Worm (Caenorhabditis elegans) whole organism, L2 larva: Measurements from ENCODE around the gene ZC262.2.
A peak's percentile ranks its signal among the peaks of the same experiment; 100 is the strongest.

Source experiments
- C34F6.9 ChIP-seq: fragments of 150-350 bp; optimal IDR thresholded peaks from 2 replicates; lab custom pipeline; 2014; ENCODE audit warnings: missing biosample characterization, missing genetic modification characterization
- F13H6.1 ChIP-seq: sonication (generic microtip); optimal IDR thresholded peaks from 2 replicates; lab custom pipeline; 2016; ENCODE audit warnings: missing genetic modification characterization, missing compliant biosample characterization
- R02D3.7 ChIP-seq: fragments of 150-350 bp; optimal IDR thresholded peaks from 2 replicates; lab custom pipeline; 2014; ENCODE audit warnings: missing biosample characterization, missing genetic modification characterization
- aly-2 ChIP-seq: fragments of 150-350 bp; optimal IDR thresholded peaks from 2 replicates; lab custom pipeline; 2014; ENCODE audit warnings: missing biosample characterization, missing genetic modification characterization
- ama-1 ChIP-seq: fragments of 150-350 bp; optimal IDR thresholded peaks from 2 replicates; lab custom pipeline; 2018; ENCODE audit warnings: inconsistent platforms
- blmp-1 ChIP-seq: sonication (generic microtip); optimal IDR thresholded peaks from 2 replicates; lab custom pipeline; 2017; ENCODE audit warnings: missing genetic modification characterization, mild to moderate bottlenecking, missing compliant biosample characterization, antibody characterized with exemption, moderate library complexity; ENCODE audit not compliant: insufficient read depth
- ceh-16 ChIP-seq: fragments of 150-350 bp; optimal IDR thresholded peaks from 2 replicates; lab custom pipeline; 2014; ENCODE audit warnings: missing biosample characterization, missing genetic modification characterization
- crh-2 ChIP-seq: sonication (generic microtip); optimal IDR thresholded peaks from 2 replicates; lab custom pipeline; 2017; ENCODE audit warnings: missing biosample characterization, missing genetic modification characterization
- dmd-4 ChIP-seq: sonication (generic microtip); optimal IDR thresholded peaks from 2 replicates; lab custom pipeline; 2017; ENCODE audit warnings: missing biosample characterization, missing genetic modification characterization
- elt-1 ChIP-seq: fragments of 150-350 bp; optimal IDR thresholded peaks from 2 replicates; lab custom pipeline; 2014; ENCODE audit warnings: missing biosample characterization, missing genetic modification characterization
- fos-1 ChIP-seq: fragments of 150-350 bp; optimal IDR thresholded peaks from 2 replicates; lab custom pipeline; 2014; ENCODE audit warnings: missing biosample characterization, missing genetic modification characterization
- gmeb-1 ChIP-seq: fragments of 150-350 bp; optimal IDR thresholded peaks from 2 replicates; lab custom pipeline; 2014; ENCODE audit warnings: missing biosample characterization, missing genetic modification characterization
- lin-11 ChIP-seq: fragments of 150-350 bp; sonication (generic microtip); optimal IDR thresholded peaks from 2 replicates; lab custom pipeline; 2014; ENCODE audit warnings: missing biosample characterization, missing genetic modification characterization, inconsistent platforms, mixed read lengths
- lin-13 ChIP-seq: fragments of 150-350 bp; optimal IDR thresholded peaks from 2 replicates; lab custom pipeline; 2014; ENCODE audit warnings: missing biosample characterization, missing genetic modification reagents, missing genetic modification characterization
- lin-39 ChIP-seq: fragments of 150-350 bp; optimal IDR thresholded peaks from 2 replicates; lab custom pipeline; 2014; ENCODE audit warnings: missing biosample characterization, missing genetic modification reagents, missing genetic modification characterization
- lsy-2 ChIP-seq, 2 experiments: fragments of 150-350 bp in 1 of 2; sonication (generic microtip) in 1 of 2; optimal IDR thresholded peaks; 2 replicates each; lab custom pipeline; 2014 to 2017; ENCODE audit warnings: missing biosample characterization in 2 of 2, missing genetic modification characterization in 2 of 2
- mab-5 ChIP-seq: fragments of 150-350 bp; optimal IDR thresholded peaks from 2 replicates; lab custom pipeline; 2014; ENCODE audit warnings: missing biosample characterization, missing genetic modification characterization
- mdl-1 ChIP-seq, 2 experiments: fragments of 150-350 bp in 1 of 2; sonication (generic microtip) in 1 of 2; optimal IDR thresholded peaks; 2 replicates each; lab custom pipeline; 2017; ENCODE audit warnings: missing biosample characterization in 2 of 2, missing genetic modification characterization in 2 of 2
- nhr-10 ChIP-seq: sonication (generic microtip); optimal IDR thresholded peaks from 2 replicates; lab custom pipeline; 2017; ENCODE audit warnings: missing biosample characterization, missing genetic modification characterization
- nhr-12 ChIP-seq: fragments of 150-350 bp; optimal IDR thresholded peaks from 2 replicates; lab custom pipeline; 2014; ENCODE audit warnings: missing biosample characterization, missing genetic modification characterization
- nhr-129 ChIP-seq: fragments of 150-350 bp; optimal IDR thresholded peaks from 2 replicates; lab custom pipeline; 2014; ENCODE audit warnings: missing biosample characterization, missing genetic modification characterization
- nhr-21 ChIP-seq: fragments of 150-350 bp; optimal IDR thresholded peaks from 2 replicates; lab custom pipeline; 2014; ENCODE audit warnings: missing biosample characterization, missing genetic modification characterization
- nhr-237 ChIP-seq: fragments of 150-350 bp; optimal IDR thresholded peaks from 2 replicates; lab custom pipeline; 2014; ENCODE audit warnings: missing biosample characterization, missing genetic modification characterization
- nhr-25 ChIP-seq: fragments of 150-350 bp; sonication (generic microtip); optimal IDR thresholded peaks from 3 replicates; lab custom pipeline; 2014; ENCODE audit warnings: missing biosample characterization, missing genetic modification characterization
- nhr-6 ChIP-seq: fragments of 150-350 bp; optimal IDR thresholded peaks from 2 replicates; lab custom pipeline; 2014; ENCODE audit warnings: missing biosample characterization, missing genetic modification characterization
- peb-1 ChIP-seq: fragments of 150-350 bp; optimal IDR thresholded peaks from 2 replicates; lab custom pipeline; 2014; ENCODE audit warnings: missing biosample characterization, missing genetic modification characterization
- sem-4 ChIP-seq: fragments of 150-350 bp; optimal IDR thresholded peaks from 2 replicates; lab custom pipeline; 2014; ENCODE audit warnings: missing biosample characterization, missing genetic modification reagents, missing genetic modification characterization
- skn-1 ChIP-seq: sonication (generic microtip); optimal IDR thresholded peaks from 2 replicates; lab custom pipeline; 2017; ENCODE audit warnings: missing biosample characterization, missing genetic modification characterization
- sma-3 ChIP-seq: sonication (generic microtip); optimal IDR thresholded peaks from 2 replicates; lab custom pipeline; 2016; ENCODE audit warnings: missing genetic modification reagents, missing genetic modification characterization, missing compliant biosample characterization
- sma-9 ChIP-seq, 2 experiments: fragments of 150-350 bp in 1 of 2; sonication (generic microtip) in 1 of 2; optimal IDR thresholded peaks; 2 replicates each; lab custom pipeline; 2014 to 2016; ENCODE audit warnings: missing genetic modification characterization in 2 of 2, mild to moderate bottlenecking in 1 of 2, missing biosample characterization in 1 of 2, missing compliant biosample characterization in 1 of 2, missing genetic modification reagents in 1 of 2, moderate library complexity in 1 of 2
- snpc-4 ChIP-seq: fragments of 150-350 bp; optimal IDR thresholded peaks from 2 replicates; lab custom pipeline; 2014; ENCODE audit warnings: missing biosample characterization, missing genetic modification characterization
- unc-39 ChIP-seq: fragments of 150-350 bp; optimal IDR thresholded peaks from 2 replicates; lab custom pipeline; 2014; ENCODE audit warnings: missing biosample characterization, missing genetic modification characterization
- unc-55 ChIP-seq: fragments of 150-350 bp; sonication (generic microtip); optimal IDR thresholded peaks from 3 replicates; lab custom pipeline; 2014; ENCODE audit warnings: missing biosample characterization, missing genetic modification reagents, missing genetic modification characterization
- unc-62 ChIP-seq: fragments of 150-350 bp; optimal IDR thresholded peaks from 2 replicates; lab custom pipeline; 2014; ENCODE audit warnings: missing biosample characterization, missing genetic modification reagents, missing genetic modification characterization
- zag-1 ChIP-seq: fragments of 150-350 bp; optimal IDR thresholded peaks from 2 replicates; lab custom pipeline; 2014; ENCODE audit warnings: missing biosample characterization, missing genetic modification characterization
- ztf-1 ChIP-seq: fragments of 200-800 bp; sonication (Bioruptor generic); conservative IDR thresholded peaks from 2 replicates; pipeline ENCODE4 v1.3.6; 2022; ENCODE audit warnings: missing genetic modification characterization, missing compliant biosample characterization
- ztf-11 ChIP-seq: sonication (generic microtip); optimal IDR thresholded peaks from 2 replicates; lab custom pipeline; 2017; ENCODE audit warnings: missing biosample characterization, missing genetic modification characterization
- ztf-4 ChIP-seq: fragments of 150-350 bp; optimal IDR thresholded peaks from 2 replicates; lab custom pipeline; 2014; ENCODE audit warnings: missing biosample characterization, missing genetic modification characterization

ZC262.2 gene

DNA sequence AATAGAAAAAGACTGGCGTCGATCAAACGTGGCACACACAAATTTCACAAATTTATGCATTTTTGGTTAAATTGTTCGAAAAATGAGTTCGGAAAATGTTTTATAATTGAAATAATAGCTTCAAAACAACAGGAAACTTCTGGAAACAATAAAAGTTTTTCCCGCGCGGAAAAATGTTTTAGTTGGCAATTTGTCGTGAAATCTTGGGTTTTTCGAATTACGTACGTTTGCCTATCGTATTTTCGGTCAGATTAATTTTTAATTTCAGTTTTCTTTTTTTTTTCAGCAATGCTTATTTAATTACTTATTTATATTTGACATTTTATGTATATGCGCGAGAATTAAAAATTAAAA lies 23.6 kb downstream of the ZC262.2 start:
- TF ChIP-seq lin-11 (tag; lab: Kevin White, UChicago) (no peak), blmp-1 (tag; lab: Kevin White, UChicago) (no peak), nhr-6 (tag; lab: Kevin White, UChicago) (no peak), sma-9 (GFP tag; optimal IDR thresholded peaks at IDR 0.05; lab: Kevin White, UChicago) (no peak), sma-9 (tag; optimal IDR thresholded peaks at IDR 0.05; lab: Kevin White, UChicago) (no peak), mab-5 (tag; lab: Kevin White, UChicago) (no peak), snpc-4 (tag; lab: Kevin White, UChicago) (no peak), dmd-4 (tag; lab: Kevin White, UChicago) (no peak), nhr-12 (tag; lab: Kevin White, UChicago) (no peak), R02D3.7 (tag; lab: Kevin White, UChicago) (no peak), unc-62 (no peak), sem-4 (tag; lab: Kevin White, UChicago) (no peak), sma-3 (GFP tag; lab: Kevin White, UChicago) (no peak), zag-1 (tag; lab: Kevin White, UChicago) (no peak), nhr-10 (tag; lab: Kevin White, UChicago) (no peak), gmeb-1 (tag; lab: Kevin White, UChicago) (no peak), aly-2 (tag; lab: Kevin White, UChicago) (no peak), elt-1 (tag; lab: Kevin White, UChicago) (no peak)
- TF ChIP-seq, all 48 proteins: peak for 0

DNA sequence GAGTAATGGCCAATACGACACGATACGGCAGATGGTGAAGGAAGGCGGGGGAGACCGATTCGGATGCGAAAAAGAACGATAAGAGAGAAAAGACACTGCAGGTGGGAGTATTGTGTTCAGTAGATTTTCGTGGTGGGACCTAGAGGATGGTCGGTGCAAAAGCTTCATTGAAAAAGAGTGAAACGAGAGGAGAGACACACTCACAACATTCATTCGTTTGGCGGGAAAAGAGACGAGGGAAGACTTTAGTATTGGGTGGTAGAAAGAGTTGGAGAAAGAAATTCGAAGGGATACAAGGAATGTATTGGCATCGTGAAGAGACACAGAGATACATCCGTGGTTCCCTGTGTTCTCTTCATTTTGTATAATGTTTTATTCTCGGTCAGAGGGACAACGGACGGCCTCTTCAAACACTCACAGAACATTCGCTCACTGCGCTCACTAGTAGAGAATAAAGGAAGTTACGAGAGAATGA lies 24.6 kb downstream of the ZC262.2 start:
- TF ChIP-seq nhr-21 (tag; lab: Kevin White, UChicago) (peak; percentile 56), unc-55 (GFP tag; lab: Kevin White, UChicago) (peak; percentile 91), ztf-1 (GFP tag; lab: Robert Waterston, UW) (no peak), F13H6.1 (peak; percentile 85), skn-1 (tag; lab: Kevin White, UChicago) (peak; percentile 1), gmeb-1 (tag; lab: Kevin White, UChicago) (peak; percentile 31), snpc-4 (tag; lab: Kevin White, UChicago) (peak; percentile 70), R02D3.7 (tag; lab: Kevin White, UChicago) (no peak), crh-2 (peak; percentile 91), lsy-2 (tag; optimal IDR thresholded peaks at IDR 0.05; lab: Kevin White, UChicago) (peak; percentile 70 to 91), nhr-6 (tag; lab: Kevin White, UChicago) (peak; percentile 85), nhr-129 (tag; lab: Kevin White, UChicago) (peak; percentile 92), mdl-1 (tag; optimal IDR thresholded peaks at IDR 0.05; lab: Kevin White, UChicago) (peak in 1 of 2 experiments; percentile 57), sem-4 (tag; lab: Kevin White, UChicago) (peak; percentile 91), nhr-10 (tag; lab: Kevin White, UChicago) (no peak), lin-13 (peak; percentile 71), ztf-11 (tag; lab: Kevin White, UChicago) (no peak), sma-3 (GFP tag; lab: Kevin White, UChicago) (peak; percentile 66), unc-39 (tag; lab: Kevin White, UChicago) (no peak), ztf-4 (peak; percentile 75), blmp-1 (tag; lab: Kevin White, UChicago) (peak; percentile 48), mab-5 (tag; lab: Kevin White, UChicago) (peak; percentile 44), aly-2 (tag; lab: Kevin White, UChicago) (no peak), ama-1 (no peak), nhr-25 (tag; lab: Kevin White, UChicago) (peak; percentile 67), lin-39 (tag; lab: Kevin White, UChicago) (no peak), zag-1 (tag; lab: Kevin White, UChicago) (peak; percentile 51), fos-1 (tag; lab: Kevin White, UChicago) (peak; percentile 62), sma-9 (GFP tag; optimal IDR thresholded peaks at IDR 0.05; lab: Kevin White, UChicago) (peak; percentile 75), sma-9 (tag; optimal IDR thresholded peaks at IDR 0.05; lab: Kevin White, UChicago) (no peak), nhr-237 (tag; lab: Kevin White, UChicago) (no peak), lin-11 (tag; lab: Kevin White, UChicago) (peak; percentile 28), peb-1 (tag; lab: Kevin White, UChicago) (no peak), ceh-16 (tag; lab: Kevin White, UChicago) (no peak), dmd-4 (tag; lab: Kevin White, UChicago) (peak; percentile 25), C34F6.9 (peak; percentile 94)
- TF ChIP-seq, all 48 proteins: peak for 24
